Worm (Caenorhabditis elegans): ENCODE data around the gene cht-1.

ce11 chrX:3416063-3416462 is 16.2 kb upstream of the cht-1 start:
- TF ChIP-seq ref-1 (GFP tag; conservative IDR thresholded peaks at IDR 0.05): no peak
- TF ChIP-seq flt-1 (GFP tag; IDR thresholded peaks at IDR 0.05): no peak
- TF ChIP-seq tab-1 (GFP tag; IDR thresholded peaks at IDR 0.05): no peak
- no peak for TF ChIP-seq med-1 (GFP tag; optimal IDR thresholded peaks at IDR 0.05; ENCODE audit: insufficient read depth)
- TF ChIP-seq ztf-29 (GFP tag; IDR thresholded peaks at IDR 0.05): no peak
- no peak for TF ChIP-seq T22C8.4 (GFP tag; IDR thresholded peaks at IDR 0.05)
- TF ChIP-seq klf-2 (GFP tag; conservative IDR thresholded peaks at IDR 0.05): no peak
- TF ChIP-seq ztf-23 (GFP tag; IDR thresholded peaks at IDR 0.05): no peak

Measured in whole organism, midembryonic.